Fruit fly (Drosophila melanogaster): Measurements from ENCODE around the gene Arc42.

The Arc42 gene

dm6 chr3R:19908863-19909343, 31.4 kb downstream of the Arc42 start (continued):
- no peak for TF ChIP-seq Eip93F (GFP tag; optimal IDR thresholded peaks at IDR 0.05)
- TF ChIP-seq eg (GFP tag; IDR thresholded peaks at IDR 0.05), result peak; percentile 90
- peak; percentile 80 for TF ChIP-seq CG7368 (GFP tag; optimal IDR thresholded peaks at IDR 0.05)
- peak; percentile 14 for TF ChIP-seq fkh (GFP tag; optimal IDR thresholded peaks at IDR 0.05)
- TF ChIP-seq CG11762 (GFP tag; optimal IDR thresholded peaks at IDR 0.05; ENCODE audit: insufficient read depth), result peak; percentile 74
- TF ChIP-seq achi (GFP tag; optimal IDR thresholded peaks at IDR 0.05), result peak; percentile 84
- peak; percentile 79 for TF ChIP-seq Eip75B (GFP tag; optimal IDR thresholded peaks at IDR 0.05)
- peak; percentile 95 for TF ChIP-seq svp (GFP tag)
- TF ChIP-seq CG3919 (GFP tag; optimal IDR thresholded peaks at IDR 0.05), result peak; percentile 88
- TF ChIP-seq topi (GFP tag; optimal IDR thresholded peaks at IDR 0.05), result peak; percentile 81
- TF ChIP-seq CG31627 (GFP tag; optimal IDR thresholded peaks at IDR 0.05), result peak; percentile 86
- peak; percentile 69 for TF ChIP-seq Ets96B (tag; optimal IDR thresholded peaks at IDR 0.05)
- TF ChIP-seq acj6 (GFP tag; optimal IDR thresholded peaks at IDR 0.05), result peak; percentile 86
- TF ChIP-seq Lpt (GFP tag; optimal IDR thresholded peaks at IDR 0.05), result peak; percentile 73
- peak; percentile 87 for TF ChIP-seq CG15336 (GFP tag; IDR thresholded peaks at IDR 0.05)
- peak in 1 of 2 experiments; percentile 42 for TF ChIP-seq ss (GFP tag; optimal IDR thresholded peaks at IDR 0.05)
- TF ChIP-seq Hr39 (GFP tag; optimal IDR thresholded peaks at IDR 0.05), result peak; percentile 88
- peak; percentile 74 for TF ChIP-seq CG8319 (GFP tag; optimal IDR thresholded peaks at IDR 0.05)
- TF ChIP-seq dac (GFP tag; optimal IDR thresholded peaks at IDR 0.05), result peak; percentile 67
- TF ChIP-seq Smox (GFP tag; optimal IDR thresholded peaks at IDR 0.05), result peak; percentile 86
- peak; percentile 82 for TF ChIP-seq CG10631 (GFP tag; optimal IDR thresholded peaks at IDR 0.05)
- TF ChIP-seq Blimp-1 (GFP tag; optimal IDR thresholded peaks at IDR 0.05), result peak; percentile 42
- peak; percentile 89 for TF ChIP-seq esn (GFP tag; optimal IDR thresholded peaks at IDR 0.05)
- TF ChIP-seq CG32006 (GFP tag; optimal IDR thresholded peaks at IDR 0.05), result peak; percentile 84
- peak; percentile 80 for TF ChIP-seq CG8119 (GFP tag; IDR thresholded peaks at IDR 0.05)
- peak; percentile 88 for TF ChIP-seq lz (GFP tag; optimal IDR thresholded peaks at IDR 0.05)

- no peak for TF ChIP-seq spab (GFP tag; optimal IDR thresholded peaks at IDR 0.05)
- no peak for TF ChIP-seq topi (GFP tag; optimal IDR thresholded peaks at IDR 0.05)
- no peak for TF ChIP-seq CG7368 (GFP tag; optimal IDR thresholded peaks at IDR 0.05)
- peak; percentile 4 for TF ChIP-seq Sox14 (GFP tag; optimal IDR thresholded peaks at IDR 0.05)
- no peak for TF ChIP-seq CG1621 (tag; optimal IDR thresholded peaks at IDR 0.05)
- TF ChIP-seq CG8119 (GFP tag; IDR thresholded peaks at IDR 0.05), result no peak
- TF ChIP-seq CG31627 (GFP tag; optimal IDR thresholded peaks at IDR 0.05), result no peak
- no peak for TF ChIP-seq Blimp-1 (GFP tag; optimal IDR thresholded peaks at IDR 0.05)
- TF ChIP-seq achi (GFP tag; optimal IDR thresholded peaks at IDR 0.05), result no peak
- peak; percentile 7 for TF ChIP-seq Eip78C (GFP tag)
- TF ChIP-seq CG3032 (tag; optimal IDR thresholded peaks at IDR 0.05), result no peak
- TF ChIP-seq Eip93F (GFP tag; optimal IDR thresholded peaks at IDR 0.05), result no peak
- no peak for TF ChIP-seq CG9139 (GFP tag; optimal IDR thresholded peaks at IDR 0.05)
- TF ChIP-seq Gug (GFP tag; IDR thresholded peaks at IDR 0.05), result no peak
- peak; percentile 79 for TF ChIP-seq svp (GFP tag)
- TF ChIP-seq lz (GFP tag; optimal IDR thresholded peaks at IDR 0.05), result no peak
- TF ChIP-seq Sox15 (GFP tag; optimal IDR thresholded peaks at IDR 0.05), result no peak
- TF ChIP-seq vri (GFP tag; optimal IDR thresholded peaks at IDR 0.05), result peak; percentile 62
- no peak for TF ChIP-seq dac (GFP tag; optimal IDR thresholded peaks at IDR 0.05)
- TF ChIP-seq salr (GFP tag; optimal IDR thresholded peaks at IDR 0.05), result no peak
- TF ChIP-seq esn (GFP tag; optimal IDR thresholded peaks at IDR 0.05), result no peak
- TF ChIP-seq CG6163 (GFP tag; IDR thresholded peaks at IDR 0.05), result 0 out of 3 replicates have a peak, but pooled peaks have one; percentile 9
- TF ChIP-seq Ets96B (tag; optimal IDR thresholded peaks at IDR 0.05), result no peak
- no peak for TF ChIP-seq acj6 (GFP tag; optimal IDR thresholded peaks at IDR 0.05)
- no peak for TF ChIP-seq CG6854 (GFP tag; optimal IDR thresholded peaks at IDR 0.05)
- TF ChIP-seq CG10631 (GFP tag; optimal IDR thresholded peaks at IDR 0.05), result no peak
- no peak for TF ChIP-seq OdsH (GFP tag; optimal IDR thresholded peaks at IDR 0.05)
- no peak for TF ChIP-seq fd85E (GFP tag; optimal IDR thresholded peaks at IDR 0.05)
These were observed 32.1 kb downstream of the Arc42 start for dm6 chr3R:19909541-19910182.
